Fruit fly (Drosophila melanogaster): ENCODE data around the gene Crg-1.

Crg-1 gene

DNA sequence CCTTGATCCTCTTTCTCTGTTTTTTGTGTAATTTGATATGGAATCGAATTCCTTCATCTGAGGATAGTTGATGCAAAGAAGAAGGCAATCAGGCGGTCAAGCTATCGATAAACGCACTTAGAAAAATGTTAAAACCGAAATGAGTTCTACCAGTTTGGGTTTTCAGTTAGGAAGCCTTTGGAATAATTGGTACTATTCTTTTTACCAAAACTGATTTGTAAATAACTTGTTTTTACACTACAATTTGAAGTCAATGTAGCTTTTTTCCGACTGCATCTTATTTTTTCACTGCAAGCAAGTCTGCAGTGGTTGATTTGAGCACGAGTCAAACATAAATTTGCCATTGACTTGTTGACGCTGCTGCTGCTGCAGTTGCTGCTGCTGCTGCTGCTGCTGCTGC, 38.7 kb downstream of the Crg-1 start:
- TF ChIP-seq Sin3A (optimal IDR thresholded peaks at IDR 0.05) (no peak), psq (optimal IDR thresholded peaks at IDR 0.05) (no peak), Myc (optimal IDR thresholded peaks at IDR 0.05) (no peak), insv (optimal IDR thresholded peaks at IDR 0.05) (no peak), h (optimal IDR thresholded peaks at IDR 0.05) (no peak), ttk (optimal IDR thresholded peaks at IDR 0.05) (no peak)

DNA sequence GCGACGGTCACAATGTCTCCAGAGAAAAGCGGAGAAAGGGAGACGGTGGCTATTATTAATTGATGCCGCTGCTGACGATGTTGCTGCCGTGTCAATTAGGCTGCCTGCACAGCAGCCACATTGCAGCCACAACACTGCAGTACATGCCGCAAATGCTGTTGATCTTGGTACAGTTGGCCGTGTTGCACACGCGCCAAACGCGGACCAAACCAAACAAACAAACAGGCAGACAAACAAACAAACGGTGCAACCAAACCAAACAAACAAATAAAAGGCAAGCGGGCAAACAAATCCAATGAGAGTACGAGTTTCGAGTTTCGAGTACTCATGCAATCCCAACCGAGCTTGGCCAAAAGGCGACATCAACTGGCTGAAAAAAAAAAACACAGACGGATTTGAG, 39.2 kb downstream of the Crg-1 start:
- TF ChIP-seq ttk (optimal IDR thresholded peaks at IDR 0.05) (no peak), Sin3A (optimal IDR thresholded peaks at IDR 0.05) (no peak), Myc (optimal IDR thresholded peaks at IDR 0.05) (no peak), h (optimal IDR thresholded peaks at IDR 0.05) (no peak), psq (optimal IDR thresholded peaks at IDR 0.05) (no peak), insv (optimal IDR thresholded peaks at IDR 0.05) (no peak)

DNA sequence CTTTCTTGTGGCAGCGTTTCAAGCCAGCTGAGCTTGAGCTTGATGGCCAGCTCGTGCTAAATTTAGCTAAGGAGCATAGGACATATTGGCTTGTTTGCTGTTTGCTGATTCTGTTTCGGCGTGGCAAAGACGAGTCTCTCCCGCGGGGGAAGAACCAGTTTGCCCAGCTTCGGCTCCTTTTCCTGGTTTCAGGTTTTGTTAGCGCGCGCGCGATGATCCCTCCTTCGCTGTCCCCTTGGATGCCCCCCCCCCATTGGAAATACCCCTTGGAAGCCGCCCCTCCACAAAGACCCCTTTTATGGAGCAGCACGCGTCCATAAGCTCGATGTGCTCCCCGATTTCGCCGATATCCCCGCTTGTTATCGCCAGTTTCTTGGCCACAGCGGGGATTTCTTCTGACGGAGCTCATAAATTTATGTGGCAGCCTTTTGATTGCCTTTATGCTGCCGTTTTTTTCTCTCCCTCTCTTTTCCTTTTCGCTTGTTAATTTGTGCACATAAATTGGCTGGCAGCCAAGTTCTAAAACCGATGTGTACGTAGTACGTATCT, 40.2 kb downstream of the Crg-1 start:
- TF ChIP-seq psq (optimal IDR thresholded peaks at IDR 0.05) (no peak), h (optimal IDR thresholded peaks at IDR 0.05) (no peak), Myc (optimal IDR thresholded peaks at IDR 0.05) (no peak), ttk (optimal IDR thresholded peaks at IDR 0.05) (no peak), Sin3A (optimal IDR thresholded peaks at IDR 0.05) (no peak), insv (optimal IDR thresholded peaks at IDR 0.05) (no peak)

DNA sequence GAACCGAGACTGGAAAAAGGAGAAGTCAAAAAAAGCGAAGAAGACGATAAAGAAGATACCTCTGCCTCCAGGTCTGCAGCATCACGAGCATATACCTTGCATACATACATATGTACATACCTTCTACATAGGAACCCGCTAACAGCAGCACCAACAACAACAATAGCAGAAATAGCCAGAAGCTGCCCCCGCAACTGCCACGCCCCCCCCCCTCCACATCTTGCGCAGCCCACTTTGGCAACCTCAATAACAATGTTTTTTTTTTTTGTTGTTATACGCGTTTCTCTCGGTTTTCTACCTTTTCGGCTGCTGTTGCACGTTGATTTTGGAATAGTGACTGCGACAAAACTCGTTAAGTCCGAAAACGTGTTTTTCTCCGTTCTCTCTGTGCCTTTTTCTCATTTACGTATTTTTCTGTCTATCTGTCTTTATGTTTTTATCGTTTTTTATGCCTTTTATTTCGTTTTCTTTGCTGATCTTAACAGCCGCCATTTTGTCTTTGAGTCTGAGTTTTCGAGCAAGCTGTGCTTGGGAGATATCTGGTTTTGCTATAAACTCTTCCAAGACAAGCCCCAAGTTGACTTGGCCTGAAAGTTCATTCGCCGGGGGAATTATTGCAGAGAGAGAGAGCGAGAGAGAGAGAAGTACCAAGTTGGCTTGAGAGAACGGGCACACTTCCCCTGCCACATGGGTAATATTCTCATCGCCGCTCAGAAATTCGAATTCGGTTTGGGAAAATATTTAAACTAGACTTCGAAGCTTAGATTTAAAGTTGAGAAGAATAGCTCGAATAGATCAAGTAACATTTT, 42.1 kb downstream of the Crg-1 start:
- no peak for TF ChIP-seq psq (optimal IDR thresholded peaks at IDR 0.05)
- TF ChIP-seq ttk (optimal IDR thresholded peaks at IDR 0.05): no peak
- TF ChIP-seq h (optimal IDR thresholded peaks at IDR 0.05): no peak
- TF ChIP-seq insv (optimal IDR thresholded peaks at IDR 0.05): no peak
- TF ChIP-seq Sin3A (optimal IDR thresholded peaks at IDR 0.05): no peak
- no peak for TF ChIP-seq Myc (optimal IDR thresholded peaks at IDR 0.05)

DNA sequence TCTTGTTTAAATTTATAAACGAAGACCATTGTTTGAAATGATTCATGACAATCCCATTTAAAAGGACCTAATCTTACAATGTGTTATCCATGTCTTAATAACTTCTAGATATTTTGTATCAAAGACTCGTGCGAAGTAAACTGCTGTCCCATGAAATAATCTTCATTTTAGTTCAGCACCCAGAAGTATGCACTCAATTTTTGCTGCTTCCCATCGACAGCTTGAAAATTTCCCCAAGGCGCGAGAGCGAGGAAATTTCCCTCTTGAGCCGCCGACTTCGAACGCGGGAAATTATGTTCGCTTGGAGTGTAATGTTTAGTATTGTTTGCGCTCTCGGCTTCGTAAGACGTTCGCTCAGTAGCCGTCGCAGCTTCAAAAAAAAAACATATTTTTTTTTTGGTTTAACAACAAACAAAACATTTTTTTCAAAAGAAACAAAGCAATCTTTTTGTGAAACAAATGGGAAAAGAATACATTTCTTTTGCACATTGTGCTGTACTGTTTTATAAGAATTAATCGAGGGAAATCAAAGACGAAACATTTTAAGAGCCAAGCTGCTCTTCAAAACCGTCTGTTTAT, 42.8 kb downstream of the Crg-1 start:
- TF ChIP-seq ttk (optimal IDR thresholded peaks at IDR 0.05): no peak
- no peak for TF ChIP-seq Sin3A (optimal IDR thresholded peaks at IDR 0.05)
- no peak for TF ChIP-seq h (optimal IDR thresholded peaks at IDR 0.05)
- no peak for TF ChIP-seq psq (optimal IDR thresholded peaks at IDR 0.05)

DNA sequence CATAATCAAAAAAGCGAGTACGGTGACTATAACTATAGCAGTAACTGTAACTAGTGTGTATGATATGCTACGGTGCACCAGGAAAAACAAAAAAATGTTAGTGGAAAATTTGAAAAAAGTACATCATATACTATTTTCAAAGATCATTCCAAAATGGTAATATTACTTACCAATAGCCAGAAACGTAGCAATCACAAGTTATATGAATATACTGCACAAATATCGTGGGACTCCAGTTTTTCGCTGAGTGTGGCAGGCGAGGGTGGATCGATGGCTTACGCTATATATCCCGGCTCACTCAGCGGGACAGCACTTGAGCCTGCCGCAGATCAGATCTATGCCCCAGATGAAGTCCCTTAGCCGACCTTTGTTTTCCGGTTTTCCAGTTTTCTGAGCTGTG, 44.6 kb downstream of the Crg-1 start:
- TF ChIP-seq ttk (optimal IDR thresholded peaks at IDR 0.05): no peak
- no peak for TF ChIP-seq Myc (optimal IDR thresholded peaks at IDR 0.05)
- TF ChIP-seq h (optimal IDR thresholded peaks at IDR 0.05): no peak
- TF ChIP-seq insv (optimal IDR thresholded peaks at IDR 0.05): no peak
- no peak for TF ChIP-seq psq (optimal IDR thresholded peaks at IDR 0.05)
- no peak for TF ChIP-seq Sin3A (optimal IDR thresholded peaks at IDR 0.05)

DNA sequence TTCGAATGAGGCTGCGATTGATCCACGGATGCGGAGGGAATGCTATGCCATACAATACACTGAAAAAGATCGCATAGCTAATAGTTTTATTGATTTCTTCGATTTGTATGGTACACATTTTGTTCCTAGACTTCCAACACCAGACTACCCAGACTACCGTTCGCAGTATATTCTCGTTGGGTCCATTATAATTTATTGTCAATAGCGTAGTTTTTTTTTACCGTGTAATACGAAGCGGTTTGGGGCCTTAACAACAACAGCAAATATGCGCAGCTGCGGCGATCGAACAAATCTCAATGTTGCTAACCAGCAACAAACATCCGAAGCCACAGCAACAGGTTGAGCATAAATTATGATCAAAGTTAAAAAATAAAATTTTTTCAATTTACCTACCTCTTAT, 45.6 kb downstream of the Crg-1 start:
- no peak for TF ChIP-seq insv (optimal IDR thresholded peaks at IDR 0.05)
- TF ChIP-seq Sin3A (optimal IDR thresholded peaks at IDR 0.05): no peak
- TF ChIP-seq h (optimal IDR thresholded peaks at IDR 0.05): no peak
- TF ChIP-seq psq (optimal IDR thresholded peaks at IDR 0.05): no peak
- TF ChIP-seq Myc (optimal IDR thresholded peaks at IDR 0.05): no peak
- TF ChIP-seq ttk (optimal IDR thresholded peaks at IDR 0.05): no peak

DNA sequence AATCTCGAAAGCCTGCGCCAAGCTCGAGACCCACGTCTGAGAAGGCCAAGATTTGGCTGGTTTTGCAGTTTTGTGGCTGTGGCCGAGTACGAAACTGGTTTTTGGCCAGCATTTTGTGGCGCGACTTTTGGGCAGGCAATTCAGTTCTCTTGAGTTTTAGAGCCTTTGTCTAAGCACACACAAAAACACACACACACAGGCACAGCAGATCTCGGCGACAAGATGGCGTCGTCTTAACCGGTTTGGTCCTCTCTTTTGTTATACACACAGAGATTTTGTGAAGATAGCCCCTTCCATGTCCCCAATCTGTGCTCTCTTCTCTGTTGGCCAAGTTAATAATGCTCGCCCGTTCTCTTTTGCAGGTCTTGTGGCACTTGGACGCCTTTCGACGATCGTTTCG, 47.9 kb downstream of the Crg-1 start:
- TF ChIP-seq h (optimal IDR thresholded peaks at IDR 0.05): no peak
- TF ChIP-seq Myc (optimal IDR thresholded peaks at IDR 0.05): no peak
- TF ChIP-seq ttk (optimal IDR thresholded peaks at IDR 0.05): no peak
- no peak for TF ChIP-seq insv (optimal IDR thresholded peaks at IDR 0.05)
- no peak for TF ChIP-seq Sin3A (optimal IDR thresholded peaks at IDR 0.05)
- TF ChIP-seq psq (optimal IDR thresholded peaks at IDR 0.05): no peak

DNA sequence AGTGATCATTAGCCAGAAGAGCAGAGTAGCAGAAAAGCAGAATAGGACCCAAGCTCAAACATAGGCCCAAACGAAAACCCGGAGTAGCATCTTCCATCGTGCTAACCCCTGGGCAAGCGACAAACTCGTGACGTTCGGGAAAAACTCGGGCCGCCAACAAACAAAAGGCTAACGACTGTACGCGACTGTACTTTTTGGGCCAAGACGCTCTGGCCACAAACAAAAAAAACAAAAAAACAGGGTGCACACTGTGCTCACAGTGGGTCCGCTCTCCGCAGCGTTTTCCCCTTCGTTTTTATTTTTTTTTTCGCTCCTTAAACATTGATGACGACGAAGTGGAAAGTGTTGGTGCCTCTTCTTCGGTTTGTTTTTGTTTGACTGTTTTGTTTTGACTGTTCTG, 49.9 kb downstream of the Crg-1 start:
- TF ChIP-seq h (optimal IDR thresholded peaks at IDR 0.05) (no peak), ttk (optimal IDR thresholded peaks at IDR 0.05) (no peak), Myc (optimal IDR thresholded peaks at IDR 0.05) (no peak), insv (optimal IDR thresholded peaks at IDR 0.05) (no peak), psq (optimal IDR thresholded peaks at IDR 0.05) (no peak), Sin3A (optimal IDR thresholded peaks at IDR 0.05) (no peak)

DNA sequence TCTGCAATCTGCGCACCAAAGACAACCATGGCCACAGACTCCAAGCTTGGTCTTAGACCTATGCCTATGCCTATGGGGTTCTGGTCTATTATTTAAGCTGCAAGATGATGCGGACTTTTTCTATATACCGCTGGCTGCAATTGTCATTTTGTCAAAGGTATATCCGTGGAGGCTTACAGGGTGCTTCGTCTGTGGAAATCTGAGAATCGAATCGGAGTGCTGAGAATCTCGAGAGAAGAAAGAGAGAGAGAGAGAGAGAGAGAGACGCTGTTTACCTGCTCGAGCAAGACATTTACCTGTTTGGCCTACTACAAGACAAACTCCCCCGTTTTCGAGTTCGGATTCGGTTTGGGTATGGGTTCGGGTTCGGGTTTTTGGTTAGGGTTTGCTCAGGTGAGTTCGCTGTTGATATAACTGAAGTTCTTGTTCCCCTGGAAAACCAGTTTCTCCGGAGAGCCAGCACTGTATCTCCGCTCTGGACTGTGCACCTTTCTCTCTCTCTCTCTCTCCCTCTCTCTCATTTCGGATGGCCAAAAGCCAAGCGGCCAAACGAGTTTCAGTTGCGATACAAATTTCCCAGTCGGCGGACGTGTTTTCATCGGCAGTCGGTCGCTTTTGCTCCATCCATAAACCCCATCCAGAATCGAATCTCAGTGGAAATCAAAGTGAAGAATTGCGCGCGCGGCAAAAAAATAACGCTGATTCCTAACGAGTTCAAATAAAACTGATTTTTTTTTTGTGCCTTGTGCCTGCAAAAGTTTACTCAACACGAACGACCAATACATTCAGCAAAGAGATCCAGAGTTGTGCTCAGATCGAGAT, 52.5 kb downstream of the Crg-1 start:
- TF ChIP-seq Sin3A (optimal IDR thresholded peaks at IDR 0.05) (no peak), psq (optimal IDR thresholded peaks at IDR 0.05) (no peak), Myc (optimal IDR thresholded peaks at IDR 0.05) (no peak), ttk (optimal IDR thresholded peaks at IDR 0.05) (no peak), insv (optimal IDR thresholded peaks at IDR 0.05) (no peak), h (optimal IDR thresholded peaks at IDR 0.05) (no peak)

DNA sequence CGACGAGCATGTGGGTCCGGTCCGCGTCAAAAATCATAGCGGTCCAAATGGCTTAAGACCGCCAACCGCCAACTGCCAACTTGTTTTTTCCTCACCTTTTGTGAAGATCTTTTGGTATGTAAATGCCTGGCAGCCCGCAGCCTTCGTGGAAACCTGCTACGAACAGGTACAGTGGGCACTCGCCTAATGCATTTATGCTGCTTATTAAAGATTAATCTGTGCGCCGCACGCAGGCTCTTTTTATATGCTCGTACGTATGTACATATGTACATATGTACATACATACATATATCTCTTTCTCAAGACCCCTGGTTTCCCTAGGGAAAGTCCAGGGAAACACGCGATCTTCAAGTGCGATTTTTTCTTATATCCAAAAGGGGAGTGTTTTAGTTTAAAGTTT, 53.4 kb downstream of the Crg-1 start:
- TF ChIP-seq ttk (optimal IDR thresholded peaks at IDR 0.05): no peak
- no peak for TF ChIP-seq psq (optimal IDR thresholded peaks at IDR 0.05)
- TF ChIP-seq h (optimal IDR thresholded peaks at IDR 0.05): no peak
- TF ChIP-seq Myc (optimal IDR thresholded peaks at IDR 0.05): no peak
- no peak for TF ChIP-seq Sin3A (optimal IDR thresholded peaks at IDR 0.05)
- TF ChIP-seq insv (optimal IDR thresholded peaks at IDR 0.05): no peak

All from Kc167 (cell line).